Worm (Caenorhabditis elegans) whole organism, mixed stage, embryonic: ENCODE results near the gene twk-3.

Experiments used
- ceh-43 ChIP-seq: fragments of 200-800 bp; sonication (Bioruptor generic); optimal IDR thresholded peaks from 2 replicates; lab custom pipeline; 2018; ENCODE audit warnings: mild to moderate bottlenecking, missing genetic modification characterization, moderate library complexity, missing compliant biosample characterization
- ces-1 ChIP-seq: fragments of 150-350 bp; optimal IDR thresholded peaks from 2 replicates; lab custom pipeline; 2014; ENCODE audit warnings: missing biosample characterization, missing genetic modification reagents, missing genetic modification characterization
- elt-3 ChIP-seq: fragments of 150-350 bp; optimal IDR thresholded peaks from 2 replicates; lab custom pipeline; 2014; ENCODE audit warnings: missing biosample characterization, missing genetic modification characterization
- lsy-2 ChIP-seq: fragments of 150-350 bp; optimal IDR thresholded peaks from 2 replicates; lab custom pipeline; 2014; ENCODE audit warnings: missing biosample characterization, missing genetic modification characterization
- nhr-237 ChIP-seq: fragments of 150-350 bp; optimal IDR thresholded peaks from 2 replicates; lab custom pipeline; 2014; ENCODE audit warnings: missing biosample characterization, missing genetic modification characterization
- pha-4 ChIP-seq: fragments of 150-350 bp; optimal IDR thresholded peaks from 2 replicates; lab custom pipeline; 2018; ENCODE audit warnings: missing biosample characterization, missing genetic modification reagents, missing genetic modification characterization
- snpc-4 ChIP-seq: fragments of 150-350 bp; optimal IDR thresholded peaks from 2 replicates; lab custom pipeline; 2014; ENCODE audit warnings: missing biosample characterization, missing genetic modification characterization
- unc-39 ChIP-seq: fragments of 150-350 bp; optimal IDR thresholded peaks from 2 replicates; lab custom pipeline; 2014; ENCODE audit warnings: missing biosample characterization, missing genetic modification characterization
- unc-62 ChIP-seq: fragments of 150-350 bp; optimal IDR thresholded peaks from 2 replicates; lab custom pipeline; 2014; ENCODE audit warnings: missing biosample characterization, missing genetic modification reagents, missing genetic modification characterization

DNA sequence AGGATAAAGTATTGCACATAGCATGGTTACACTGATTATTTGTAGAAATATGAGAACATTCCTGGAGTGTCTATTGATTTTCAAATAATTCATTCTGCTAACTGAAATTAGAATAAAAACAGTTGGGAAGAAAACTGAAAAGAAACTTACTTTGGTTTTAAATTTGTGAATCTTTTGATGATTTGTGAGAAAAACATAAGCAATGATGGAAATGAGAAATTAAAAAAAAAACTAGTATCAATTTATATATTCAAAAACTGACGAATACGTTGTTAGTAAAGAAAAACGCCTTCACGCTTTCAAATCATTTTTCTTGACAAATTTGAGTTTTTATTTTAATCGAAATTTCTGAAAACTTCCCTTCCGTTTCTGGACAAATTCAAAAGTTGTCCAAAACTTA, 19.5 kb downstream of the twk-3 start, which contains the start of gene T05C12.9:
- TF ChIP-seq elt-3 (tag; lab: Kevin White, UChicago) (no peak), pha-4 (tag; lab: Kevin White, UChicago) (no peak), nhr-237 (tag; lab: Kevin White, UChicago) (no peak), ceh-43 (GFP tag; lab: Kevin White, UChicago) (no peak), lsy-2 (tag; lab: Kevin White, UChicago) (no peak), unc-62 (GFP tag; lab: Kevin White, UChicago) (no peak), snpc-4 (tag; lab: Kevin White, UChicago) (no peak), ces-1 (no peak), unc-39 (no peak)
